Fruit fly (Drosophila melanogaster) whole organism, embryonic: ENCODE data around the gene amn.
A peak's percentile ranks its signal among the peaks of the same experiment; 100 is the strongest.

Experiments
- Aef1 ChIP-seq: fragments of 200-800 bp; sonication (Bioruptor generic); IDR thresholded peaks from 3 replicates; pipeline ENCODE4 v1.3.6; 2022; ENCODE audit warnings: missing biosample characterization, missing genetic modification characterization
- CG10274 ChIP-seq: fragments of 200-800 bp; sonication (Bioruptor generic); optimal IDR thresholded peaks from 3 replicates; lab custom pipeline; 2017; ENCODE audit warnings: missing biosample characterization, mild to moderate bottlenecking, missing genetic modification characterization
- CG10543 ChIP-seq: fragments of 200-800 bp; sonication (Bioruptor generic); optimal IDR thresholded peaks from 3 replicates; lab custom pipeline; 2017; ENCODE audit warnings: missing biosample characterization, mild to moderate bottlenecking, missing genetic modification characterization, moderate library complexity
- CG10979 ChIP-seq: fragments of 200-800 bp; sonication (Bioruptor generic); optimal IDR thresholded peaks from 2 replicates; lab custom pipeline; 2018; ENCODE audit warnings: missing biosample characterization, mild to moderate bottlenecking, missing genetic modification characterization, moderate library complexity
- CG12769 ChIP-seq: fragments of 200-800 bp; sonication (Bioruptor generic); optimal IDR thresholded peaks from 2 replicates; lab custom pipeline; 2019; ENCODE audit warnings: missing biosample characterization, mild to moderate bottlenecking, missing genetic modification characterization, moderate library complexity
- CG13624 ChIP-seq: fragments of 200-800 bp; sonication (Bioruptor generic); optimal IDR thresholded peaks from 2 replicates; lab custom pipeline; 2016; ENCODE audit warnings: missing biosample characterization, missing genetic modification characterization
- CG15269 ChIP-seq: fragments of 200-800 bp; sonication (Bioruptor generic); optimal IDR thresholded peaks from 2 replicates; lab custom pipeline; 2018; ENCODE audit warnings: missing biosample characterization, mild to moderate bottlenecking, missing genetic modification characterization, moderate library complexity
- CG15514 ChIP-seq: fragments of 200-800 bp; sonication (Bioruptor generic); optimal IDR thresholded peaks from 3 replicates; lab custom pipeline; 2017; ENCODE audit warnings: missing biosample characterization, missing genetic modification characterization, mild to moderate bottlenecking, moderate library complexity, missing genetic modification reagents
- CG15601 ChIP-seq: fragments of 200-800 bp; sonication (Bioruptor generic); optimal IDR thresholded peaks from 3 replicates; lab custom pipeline; 2019; ENCODE audit warnings: missing biosample characterization, mild to moderate bottlenecking, missing genetic modification characterization, moderate library complexity
- CG1603 ChIP-seq: fragments of 200-800 bp; sonication (Bioruptor generic); optimal IDR thresholded peaks from 2 replicates; lab custom pipeline; 2019; ENCODE audit warnings: missing biosample characterization, mild to moderate bottlenecking, missing genetic modification characterization, moderate library complexity
- CG17385 ChIP-seq: fragments of 200-800 bp; sonication (Bioruptor generic); optimal IDR thresholded peaks from 3 replicates; lab custom pipeline; 2018; ENCODE audit warnings: missing biosample characterization, mild to moderate bottlenecking, missing genetic modification characterization
- CG17829 ChIP-seq: fragments of 200-800 bp; optimal IDR thresholded peaks from 2 replicates; lab custom pipeline; 2019; ENCODE audit warnings: missing biosample characterization, mild to moderate bottlenecking, missing genetic modification characterization, moderate library complexity
- CG3163 ChIP-seq: fragments of 200-800 bp; sonication (Bioruptor generic); optimal IDR thresholded peaks from 3 replicates; lab custom pipeline; 2016; ENCODE audit warnings: missing biosample characterization, missing genetic modification characterization
- CG32772 ChIP-seq: fragments of 200-800 bp; sonication (Bioruptor generic); IDR thresholded peaks from 2 replicates; pipeline ENCODE4 v1.3.6; 2022; ENCODE audit warnings: missing biosample characterization, missing genetic modification characterization
- CG3838 ChIP-seq: fragments of 200-800 bp; sonication (Bioruptor generic); optimal IDR thresholded peaks from 3 replicates; lab custom pipeline; 2016; ENCODE audit warnings: missing biosample characterization, missing genetic modification characterization
- CG4730 ChIP-seq: fragments of 200-800 bp; sonication (Bioruptor generic); IDR thresholded peaks from 2 replicates; pipeline ENCODE4 v1.3.6; 2022; ENCODE audit warnings: missing biosample characterization, missing genetic modification characterization
- CG7556 ChIP-seq: fragments of 200-800 bp; sonication (Bioruptor generic); optimal IDR thresholded peaks from 2 replicates; lab custom pipeline; 2017; ENCODE audit warnings: missing biosample characterization, mild to moderate bottlenecking, missing genetic modification characterization
- CG7987 ChIP-seq: fragments of 200-800 bp; sonication (Bioruptor generic); optimal IDR thresholded peaks from 2 replicates; lab custom pipeline; 2018; ENCODE audit warnings: missing biosample characterization, mild to moderate bottlenecking, missing genetic modification characterization, moderate library complexity
- CG8290 ChIP-seq, 3 experiments: fragments of 200-800 bp; sonication (Bioruptor generic); optimal IDR thresholded peaks; 2 replicates each; lab custom pipeline; 2016 to 2019; ENCODE audit warnings: missing biosample characterization in 3 of 3, missing genetic modification characterization in 3 of 3, mild to moderate bottlenecking in 2 of 3, moderate library complexity in 1 of 3
- CG8765 ChIP-seq: fragments of 200-800 bp; sonication (Bioruptor generic); IDR thresholded peaks from 2 replicates; pipeline ENCODE4 v1.3.6; 2022; ENCODE audit warnings: missing biosample characterization, missing genetic modification characterization
- CG9609 ChIP-seq: fragments of 200-800 bp; sonication (Bioruptor generic); optimal IDR thresholded peaks from 3 replicates; lab custom pipeline; 2016; ENCODE audit warnings: missing biosample characterization, missing genetic modification characterization
- Eip74EF ChIP-seq, 2 experiments: fragments of 200-800 bp in 1 of 2; fragments of >200 bp in 1 of 2; sonication (Bioruptor generic) in 1 of 2; optimal IDR thresholded peaks; 2 replicates each; lab custom pipeline; 2017 to 2019; ENCODE audit warnings: missing biosample characterization in 2 of 2, missing genetic modification characterization in 2 of 2, mild to moderate bottlenecking in 1 of 2, moderate library complexity in 1 of 2
- HmgD ChIP-seq: fragments of 200-800 bp; sonication (Bioruptor generic); optimal IDR thresholded peaks from 3 replicates; lab custom pipeline; 2016; ENCODE audit warnings: missing biosample characterization, missing genetic modification characterization
- HmgZ ChIP-seq: fragments of 200-800 bp; sonication (Bioruptor generic); optimal IDR thresholded peaks from 2 replicates; lab custom pipeline; 2018; ENCODE audit warnings: missing biosample characterization, mild to moderate bottlenecking, missing genetic modification characterization
- Med ChIP-seq: fragments of 200-800 bp; sonication (Bioruptor generic); peaks from one replicate; lab custom pipeline; 2016; ENCODE audit warnings: missing biosample characterization, missing genetic modification characterization, mild to moderate bottlenecking, inconsistent platforms, moderate library complexity
- Sin3A ChIP-seq: fragments of >200 bp; optimal IDR thresholded peaks from 2 replicates; lab custom pipeline; 2018
- Sox100B ChIP-seq: fragments of 200-800 bp; sonication (Bioruptor generic); optimal IDR thresholded peaks from 3 replicates; lab custom pipeline; 2018; ENCODE audit warnings: missing biosample characterization, mild to moderate bottlenecking, missing genetic modification characterization
- Sry-β ChIP-seq: fragments of 200-800 bp; sonication (Bioruptor generic); optimal IDR thresholded peaks from 2 replicates; lab custom pipeline; 2018; ENCODE audit warnings: missing biosample characterization, mild to moderate bottlenecking, missing genetic modification characterization, moderate library complexity
- Xrp1 ChIP-seq: fragments of 200-800 bp; sonication (Bioruptor generic); IDR thresholded peaks from 2 replicates; pipeline ENCODE4 v1.3.6; 2022; ENCODE audit warnings: missing biosample characterization, missing genetic modification characterization
- chinmo ChIP-seq: fragments of 200-800 bp; sonication (Bioruptor generic); IDR thresholded peaks from 4 replicates; pipeline ENCODE4 v1.3.6; 2022; ENCODE audit warnings: missing biosample characterization, missing genetic modification characterization; ENCODE audit not compliant: partially characterized antibody
- dm ChIP-seq: fragments of 200-800 bp; sonication (Bioruptor generic); optimal IDR thresholded peaks from 3 replicates; lab custom pipeline; 2016; ENCODE audit warnings: missing biosample characterization, missing genetic modification characterization
- dmrt11E ChIP-seq: fragments of 200-800 bp; sonication (Bioruptor generic); optimal IDR thresholded peaks from 3 replicates; lab custom pipeline; 2018; ENCODE audit warnings: missing biosample characterization, mild to moderate bottlenecking, missing genetic modification characterization, moderate library complexity
- dysf ChIP-seq: fragments of 200-800 bp; sonication (Bioruptor generic); IDR thresholded peaks from 3 replicates; pipeline ENCODE4 v1.3.6; 2022; ENCODE audit warnings: missing biosample characterization, missing genetic modification characterization
- ken ChIP-seq: fragments of 200-800 bp; sonication (Bioruptor generic); IDR thresholded peaks from 3 replicates; pipeline ENCODE4 v1.3.6; 2022; ENCODE audit warnings: missing biosample characterization, missing genetic modification characterization
- lov ChIP-seq, 2 experiments: fragments of 200-800 bp in 1 of 2; fragments of >200 bp in 1 of 2; sonication (Bioruptor generic) in 1 of 2; IDR thresholded peaks in 1 of 2; optimal IDR thresholded peaks in 1 of 2; 2 replicates in 1 of 2; 3 replicates in 1 of 2; pipeline versions ENCODE4 v1.3.6 to Lab custom; 2017 to 2022; ENCODE audit warnings: missing biosample characterization in 1 of 2, missing genetic modification characterization in 1 of 2
- otp ChIP-seq: fragments of 200-800 bp; sonication (Bioruptor generic); IDR thresholded peaks from 3 replicates; pipeline ENCODE4, ENCODE4 v1.3.6; 2022; ENCODE audit warnings: missing biosample characterization, missing genetic modification characterization
- p53 ChIP-seq: fragments of 200-800 bp; sonication (Bioruptor generic); optimal IDR thresholded peaks from 2 replicates; lab custom pipeline; 2016; ENCODE audit warnings: missing biosample characterization, missing genetic modification characterization
- peb ChIP-seq: fragments of 200-800 bp; sonication (Bioruptor generic); IDR thresholded peaks from 2 replicates; pipeline ENCODE4 v1.3.6; 2022; ENCODE audit warnings: missing biosample characterization, missing genetic modification characterization
- sd ChIP-seq: fragments of 200-800 bp; sonication (Bioruptor generic); optimal IDR thresholded peaks from 3 replicates; lab custom pipeline; 2018; ENCODE audit warnings: missing biosample characterization, mild to moderate bottlenecking, missing genetic modification characterization, moderate library complexity
- sr ChIP-seq: fragments of 200-800 bp; sonication (Bioruptor generic); IDR thresholded peaks from 3 replicates; pipeline ENCODE4 v1.3.6; 2022; ENCODE audit warnings: missing biosample characterization, missing genetic modification characterization
- vfl ChIP-seq: fragments of 200-800 bp; sonication (Bioruptor generic); optimal IDR thresholded peaks from 2 replicates; lab custom pipeline; 2016; ENCODE audit warnings: missing biosample characterization, missing genetic modification characterization
- vvl ChIP-seq: fragments of 200-800 bp; sonication (Bioruptor generic); IDR thresholded peaks from 2 replicates; pipeline ENCODE4 v1.3.6; 2022; ENCODE audit warnings: missing biosample characterization, missing genetic modification characterization

The amn gene

dm6 chrX:19897328-19897990 is 7.6 kb upstream of the amn start (continued):
- TF ChIP-seq CG10543 (GFP tag; lab: Kevin White, UChicago) (peak; percentile 15), dysf (GFP tag; lab: Robert Waterston, UW) (peak; percentile 14; the same call in 1 of the 3 replicates), HmgD (no peak), CG1603 (tag; lab: Kevin White, UChicago) (peak; percentile 41), p53 (GFP tag; lab: Kevin White, UChicago) (peak; percentile 68), CG7556 (GFP tag; lab: Kevin White, UChicago) (peak; percentile 18), Sin3A (lab: Kevin White, UChicago) (no peak), CG10979 (tag; lab: Kevin White, UChicago) (peak; percentile 18), CG3838 (GFP tag; lab: Kevin White, UChicago) (no peak), dmrt11E (tag; lab: Kevin White, UChicago) (peak; percentile 3), CG17385 (GFP tag; lab: Kevin White, UChicago) (peak; percentile 16), Sry-β (GFP tag; lab: Kevin White, UChicago) (peak; percentile 90), Med (GFP tag; lab: Kevin White, UChicago) (peak; percentile 3), CG4730 (no peak), HmgZ (tag; lab: Kevin White, UChicago) (no peak), Xrp1 (peak; percentile 42; the same call in 1 of the 2 replicates), Aef1 (GFP tag; lab: Robert Waterston, UW) (no peak), otp (no peak), ken (GFP tag; lab: Robert Waterston, UW) (0 out of 3 replicates have a peak, but pooled peaks have one; percentile 45), CG8290 (GFP tag; optimal IDR thresholded peaks at IDR 0.05; lab: Kevin White, UChicago) (no peak), CG8290 (tag; optimal IDR thresholded peaks at IDR 0.05; lab: Kevin White, UChicago) (peak in 1 of 2 experiments; percentile 19), CG13624 (GFP tag; lab: Kevin White, UChicago) (peak; percentile 1), CG10274 (GFP tag; lab: Kevin White, UChicago) (no peak), lov (optimal IDR thresholded peaks at IDR 0.05; lab: Kevin White, UChicago) (no peak), lov (GFP tag; IDR thresholded peaks at IDR 0.05; lab: Robert Waterston, UW) (no peak), dm (GFP tag; lab: Kevin White, UChicago) (peak; percentile 9), CG17829 (no peak)

dm6 chrX:19892070-19892469 is 2.2 kb upstream of the amn start:
- no peak for TF ChIP-seq CG15514
- no peak for TF ChIP-seq CG8765 (GFP tag; lab: Robert Waterston, UW)
- no peak for TF ChIP-seq CG9609 (GFP tag; lab: Kevin White, UChicago)
- no peak for TF ChIP-seq CG15269
- TF ChIP-seq CG3163 (GFP tag; lab: Kevin White, UChicago), result no peak
- no peak for TF ChIP-seq Sox100B (GFP tag; lab: Kevin White, UChicago)
- no peak for TF ChIP-seq CG15601 (tag; lab: Kevin White, UChicago)
- no peak for TF ChIP-seq vfl (GFP tag; lab: Kevin White, UChicago)
- TF ChIP-seq CG32772 (GFP tag; lab: Robert Waterston, UW), result no peak
- peak; percentile 51 for TF ChIP-seq Med (GFP tag; lab: Kevin White, UChicago)
- no peak for TF ChIP-seq CG7987
- TF ChIP-seq vvl (GFP tag; lab: Robert Waterston, UW), result peak; percentile 38; the same call in 1 of the 2 replicates
- no peak for TF ChIP-seq peb (GFP tag; lab: Robert Waterston, UW)
- peak; percentile 67 for TF ChIP-seq CG12769 (tag; lab: Kevin White, UChicago)
- TF ChIP-seq Eip74EF (GFP tag; optimal IDR thresholded peaks at IDR 0.05; lab: Kevin White, UChicago), result peak in 1 of 2 experiments; percentile 51
- TF ChIP-seq sr, result 0 out of 3 replicates have a peak, but pooled peaks have one; percentile 21
- 0 out of 4 replicates have a peak, but pooled peaks have one; percentile 50 for TF ChIP-seq chinmo (GFP tag; lab: Robert Waterston, UW)
- TF ChIP-seq sd (tag; lab: Kevin White, UChicago), result peak; percentile 78
